Fruit fly (Drosophila melanogaster) whole organism: ENCODE data around the gene Crz.

Experiments
- CG8478 ChIP-seq: fragments of >200 bp; optimal IDR thresholded peaks from 2 replicates; lab custom pipeline; 2018; ENCODE audit warnings: inconsistent platforms
- Dll ChIP-seq: fragments of >200 bp; optimal IDR thresholded peaks from 2 replicates; lab custom pipeline; 2017
- EcR ChIP-seq, 2 experiments: fragments of >200 bp; optimal IDR thresholded peaks; 2 replicates each; lab custom pipeline; 2017; ENCODE audit warnings: missing biosample characterization in 2 of 2, missing genetic modification characterization in 2 of 2, missing genetic modification reagents in 2 of 2
- pan ChIP-seq: fragments of >200 bp; optimal IDR thresholded peaks from 2 replicates; lab custom pipeline; 2017
- psq ChIP-seq: fragments of >200 bp; optimal IDR thresholded peaks from 2 replicates; lab custom pipeline; 2017
- usp ChIP-seq: fragments of >200 bp; optimal IDR thresholded peaks from 2 replicates; lab custom pipeline; 2017; ENCODE audit warnings: missing biosample characterization, missing genetic modification characterization, mixed read lengths

Crz gene

DNA sequence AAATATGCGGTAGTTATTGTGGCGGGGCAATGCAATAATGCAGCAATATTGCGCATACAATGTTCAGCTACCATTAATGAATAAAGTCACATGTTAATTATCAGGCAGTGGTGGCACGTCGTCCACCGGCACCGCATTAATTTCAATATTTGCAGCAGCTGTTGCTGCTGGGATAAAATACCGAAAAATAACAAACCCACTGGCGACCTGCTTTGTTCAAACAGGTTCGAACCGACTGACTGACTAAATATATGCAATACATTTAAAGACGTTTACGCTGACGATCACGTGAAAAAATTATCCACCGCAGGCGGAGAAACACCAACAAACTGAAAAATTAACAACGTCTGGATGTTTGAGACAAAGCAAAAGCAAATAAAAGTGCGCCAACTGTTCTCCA lies 17.2 kb upstream of the Crz start:
- no peak for TF ChIP-seq CG8478 (lab: Kevin White, UChicago)
- no peak for TF ChIP-seq psq (lab: Kevin White, UChicago)
- TF ChIP-seq Dll (lab: Kevin White, UChicago) = no peak
- no peak for TF ChIP-seq usp (GFP tag; lab: Kevin White, UChicago)
- no peak for TF ChIP-seq EcR (GFP tag; optimal IDR thresholded peaks at IDR 0.05; lab: Kevin White, UChicago)
- TF ChIP-seq pan = no peak

DNA sequence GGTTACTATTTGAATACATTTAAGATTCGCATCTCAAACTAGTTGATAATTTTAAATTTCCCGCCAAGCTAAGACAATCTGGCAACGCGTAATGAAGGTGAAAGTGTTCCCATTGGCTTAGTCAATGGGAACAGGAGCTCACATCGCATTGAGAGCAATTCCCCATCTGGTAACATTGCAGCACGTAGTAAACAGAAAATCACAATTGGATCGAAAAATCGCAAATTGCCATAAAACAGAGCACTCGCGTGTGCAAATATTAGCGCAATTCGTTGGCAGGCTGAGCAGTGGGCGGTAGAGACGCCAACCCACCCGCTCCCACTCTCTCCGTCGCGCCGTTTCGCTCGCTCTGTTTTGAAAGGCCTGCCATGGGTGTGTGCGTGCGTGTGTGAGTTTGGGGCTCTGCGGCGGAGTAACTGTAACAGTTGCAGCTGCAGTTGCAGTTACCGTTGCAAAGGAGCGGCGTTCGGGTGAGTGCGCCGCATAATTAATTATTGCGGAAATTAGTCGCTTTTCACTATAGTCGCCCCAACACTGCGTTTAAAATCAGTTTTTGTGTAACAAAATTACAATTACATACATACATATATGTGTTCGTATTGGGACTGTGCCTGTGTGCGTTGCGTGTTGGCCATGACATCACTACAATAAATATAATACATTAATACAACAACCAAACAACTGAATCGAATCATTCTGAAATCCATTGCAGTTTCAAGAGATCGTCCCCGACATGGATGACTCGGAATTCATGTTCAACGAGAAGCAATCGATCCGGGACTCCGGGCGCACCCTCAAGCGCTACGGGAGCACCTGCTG lies 16.4 kb upstream of the Crz start:
- TF ChIP-seq pan (no peak), Dll (lab: Kevin White, UChicago) (no peak), CG8478 (lab: Kevin White, UChicago) (no peak), EcR (GFP tag; optimal IDR thresholded peaks at IDR 0.05; lab: Kevin White, UChicago) (no peak), psq (lab: Kevin White, UChicago) (no peak), usp (GFP tag; lab: Kevin White, UChicago) (no peak)

DNA sequence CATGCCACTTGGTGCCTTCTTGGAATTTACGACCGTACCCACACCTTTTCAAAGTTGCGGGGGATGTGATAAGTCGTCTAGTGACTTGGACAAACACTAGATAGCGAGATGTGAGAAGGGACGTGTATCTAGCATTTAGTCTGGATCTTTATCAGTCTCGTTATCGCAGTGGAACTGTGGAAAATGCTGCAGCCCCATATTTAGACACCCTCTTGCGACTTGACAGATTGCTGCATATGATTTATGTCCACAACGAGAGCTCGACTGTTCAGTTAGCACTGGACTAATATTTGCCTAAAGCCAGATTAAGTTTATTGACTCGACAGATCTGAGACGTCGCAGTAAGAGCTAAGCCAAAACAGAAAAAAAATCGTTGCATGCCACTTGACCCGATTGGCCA lies 14.8 kb upstream of the Crz start:
- TF ChIP-seq Dll (lab: Kevin White, UChicago) (no peak), usp (GFP tag; lab: Kevin White, UChicago) (no peak), psq (lab: Kevin White, UChicago) (no peak), CG8478 (lab: Kevin White, UChicago) (no peak), pan (no peak), EcR (GFP tag; optimal IDR thresholded peaks at IDR 0.05; lab: Kevin White, UChicago) (no peak)

DNA sequence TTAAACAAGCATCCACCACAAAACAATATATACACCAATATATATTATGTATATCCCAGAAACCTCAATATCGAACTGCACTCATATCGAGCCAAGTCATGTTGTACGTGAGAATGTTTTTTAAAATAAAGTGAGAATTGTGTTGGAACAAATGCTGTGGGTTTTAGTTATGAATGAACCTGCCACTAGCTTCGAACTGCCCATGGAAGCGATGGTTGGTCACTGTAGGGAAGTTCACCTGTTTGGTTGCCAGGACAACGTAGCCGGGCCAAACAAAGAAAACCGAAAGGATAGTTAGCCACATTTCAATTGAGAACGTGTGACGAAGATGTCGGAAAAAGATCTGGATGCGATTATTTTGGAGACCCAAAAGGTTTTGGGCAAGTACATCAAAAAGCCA lies 12.5 kb upstream of the Crz start, which contains the start of gene IFT54:
TSS of gene IFT54 (plus strand) at position 301 of the 400 bp plus-strand sequence.
- TF ChIP-seq psq (lab: Kevin White, UChicago) (no peak), CG8478 (lab: Kevin White, UChicago) (no peak), Dll (lab: Kevin White, UChicago) (no peak), usp (GFP tag; lab: Kevin White, UChicago) (no peak)

DNA sequence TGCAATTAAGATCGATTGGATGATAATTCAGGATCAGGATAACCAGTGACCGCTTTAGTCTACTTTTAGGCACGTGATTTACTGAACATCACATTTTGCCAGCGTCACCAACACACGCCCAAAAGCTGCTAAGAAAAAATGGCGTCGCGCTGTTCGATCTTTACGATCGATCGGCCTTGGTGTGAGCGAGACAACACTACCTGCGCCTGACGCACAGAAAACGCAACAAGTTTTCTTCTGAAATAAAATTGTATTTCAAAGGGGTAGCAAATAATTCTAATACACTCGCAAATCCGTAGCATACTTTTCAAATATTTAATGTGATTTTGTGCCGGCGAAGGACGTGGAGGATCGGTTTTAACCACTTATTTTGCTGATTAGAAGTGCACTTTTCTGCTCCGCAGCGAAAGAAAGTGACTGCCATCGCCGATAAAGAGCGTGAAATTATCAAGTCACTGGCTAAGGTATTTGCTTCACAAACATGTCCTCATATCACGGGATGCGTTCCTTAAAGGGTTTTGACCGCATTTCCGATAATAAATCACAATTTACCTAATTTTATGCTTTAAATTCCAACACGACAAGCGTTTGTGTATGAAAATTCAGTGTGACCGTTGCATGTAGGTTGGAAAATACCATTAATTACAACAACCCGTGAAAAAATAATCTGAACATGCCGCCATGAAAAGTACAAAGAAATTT lies 6.5 kb upstream of the Crz start:
- TF ChIP-seq CG8478 (lab: Kevin White, UChicago) = peak; percentile 22
- no peak for TF ChIP-seq EcR (GFP tag; optimal IDR thresholded peaks at IDR 0.05; lab: Kevin White, UChicago)

DNA sequence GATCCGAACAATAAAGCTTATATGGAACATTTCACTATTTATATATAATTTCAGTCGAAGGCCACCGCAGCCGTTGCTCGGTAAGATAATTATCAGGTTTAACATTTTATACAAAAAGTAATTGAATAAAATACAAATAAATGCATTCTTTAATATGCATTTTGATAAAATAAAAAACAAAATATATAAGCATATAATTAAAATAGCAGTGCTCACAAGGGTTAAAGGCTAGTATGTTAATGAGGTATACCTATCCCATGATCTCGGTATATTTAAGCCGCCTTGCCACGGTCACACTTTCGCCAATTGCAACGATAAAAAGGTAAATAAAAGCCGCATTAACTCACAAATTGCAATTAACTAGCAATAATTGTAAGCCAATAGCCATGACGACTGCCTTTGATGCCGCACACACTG lies 5.8 kb upstream of the Crz start, which contains the start of gene Polr2I:
TSS of gene Polr2I (plus strand) at position 289 of the 417 bp plus-strand sequence.
- TF ChIP-seq usp (GFP tag; lab: Kevin White, UChicago) = no peak
- no peak for TF ChIP-seq pan
- no peak for TF ChIP-seq EcR (GFP tag; optimal IDR thresholded peaks at IDR 0.05; lab: Kevin White, UChicago)
- no peak for TF ChIP-seq CG8478 (lab: Kevin White, UChicago)
- TF ChIP-seq psq (lab: Kevin White, UChicago) = no peak
- TF ChIP-seq Dll (lab: Kevin White, UChicago) = no peak

DNA sequence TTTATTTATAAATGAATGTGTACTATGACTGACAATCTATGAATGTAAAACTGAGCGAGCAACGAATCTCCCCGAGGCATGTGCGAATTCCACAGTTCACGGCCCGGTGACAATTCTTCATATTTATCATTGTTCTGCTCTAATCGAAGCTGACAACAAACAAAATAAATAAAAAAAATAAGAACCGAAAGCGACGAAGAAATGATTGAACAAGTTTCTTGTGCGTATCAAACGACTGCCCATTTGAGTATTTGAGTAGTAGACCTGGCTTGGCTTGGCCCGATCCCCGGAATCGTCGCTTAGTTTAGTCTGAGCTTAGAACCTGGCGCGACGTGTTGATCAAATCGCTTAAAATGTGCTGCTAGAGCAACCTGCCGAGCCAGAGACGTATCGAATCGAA lies 4.6 kb upstream of the Crz start, which contains the start of gene CG31321:
TSS of gene CG31321 (plus strand) at position 301 of the 400 bp plus-strand sequence.
- TF ChIP-seq psq (lab: Kevin White, UChicago) (no peak), Dll (lab: Kevin White, UChicago) (no peak), usp (GFP tag; lab: Kevin White, UChicago) (no peak), CG8478 (lab: Kevin White, UChicago) (no peak), pan (no peak), EcR (GFP tag; optimal IDR thresholded peaks at IDR 0.05; lab: Kevin White, UChicago) (no peak)

DNA sequence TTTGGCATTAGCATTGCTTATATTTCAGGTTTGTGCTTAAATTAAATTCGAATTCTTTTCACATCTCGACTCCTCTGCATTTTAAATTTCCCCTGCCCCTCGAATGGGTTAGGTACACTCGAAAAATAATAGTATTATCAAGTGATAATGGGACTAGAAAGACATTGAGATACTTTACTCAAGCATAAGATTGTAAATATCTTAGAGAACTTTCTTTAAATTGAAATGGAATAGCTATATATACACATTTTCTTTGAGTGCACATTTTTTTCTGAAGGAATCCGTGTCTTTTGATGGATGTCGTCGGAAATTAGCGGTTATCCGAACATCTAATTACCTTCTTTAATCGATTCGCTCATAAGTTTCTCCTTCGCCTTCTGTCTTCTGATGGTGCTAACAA lies 3.6 kb upstream of the Crz start:
- TF ChIP-seq usp (GFP tag; lab: Kevin White, UChicago) = no peak
- TF ChIP-seq CG8478 (lab: Kevin White, UChicago) = no peak
- TF ChIP-seq psq (lab: Kevin White, UChicago) = no peak
- no peak for TF ChIP-seq Dll (lab: Kevin White, UChicago)
- no peak for TF ChIP-seq pan
- TF ChIP-seq EcR (GFP tag; optimal IDR thresholded peaks at IDR 0.05; lab: Kevin White, UChicago) = no peak

DNA sequence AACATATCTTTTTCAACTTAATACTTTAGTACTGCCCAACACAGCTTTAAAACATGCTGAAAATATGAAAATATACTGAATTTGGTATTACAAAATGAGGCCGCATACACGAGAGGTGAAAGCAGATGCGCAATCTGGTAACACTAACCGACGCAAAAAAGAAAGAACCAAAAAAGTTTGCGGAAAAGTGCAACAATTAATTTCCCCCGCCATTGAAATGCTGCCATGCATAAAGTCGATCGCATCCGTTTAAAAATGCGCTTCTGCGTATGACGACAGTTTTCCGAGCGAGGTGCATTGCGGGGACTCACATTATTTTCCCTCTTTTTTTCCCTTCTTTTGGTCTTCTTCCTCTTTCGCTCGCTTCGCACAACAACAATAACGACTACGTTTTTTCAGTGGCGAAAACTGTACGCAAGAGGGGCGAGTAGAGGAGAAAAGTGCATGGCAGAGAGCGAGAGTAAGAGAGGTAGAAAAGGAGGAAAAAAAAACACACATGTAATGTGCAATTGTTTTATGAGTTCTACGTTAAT lies 1.3 kb downstream of the Crz start, which contains the start of gene Set8:
TSS of gene Set8 (plus strand) at position 127 of the 533 bp plus-strand sequence.
- TF ChIP-seq pan = no peak
- no peak for TF ChIP-seq EcR (GFP tag; optimal IDR thresholded peaks at IDR 0.05; lab: Kevin White, UChicago)
- TF ChIP-seq psq (lab: Kevin White, UChicago) = no peak
- TF ChIP-seq CG8478 (lab: Kevin White, UChicago) = no peak
- no peak for TF ChIP-seq Dll (lab: Kevin White, UChicago)
- no peak for TF ChIP-seq usp (GFP tag; lab: Kevin White, UChicago)

DNA sequence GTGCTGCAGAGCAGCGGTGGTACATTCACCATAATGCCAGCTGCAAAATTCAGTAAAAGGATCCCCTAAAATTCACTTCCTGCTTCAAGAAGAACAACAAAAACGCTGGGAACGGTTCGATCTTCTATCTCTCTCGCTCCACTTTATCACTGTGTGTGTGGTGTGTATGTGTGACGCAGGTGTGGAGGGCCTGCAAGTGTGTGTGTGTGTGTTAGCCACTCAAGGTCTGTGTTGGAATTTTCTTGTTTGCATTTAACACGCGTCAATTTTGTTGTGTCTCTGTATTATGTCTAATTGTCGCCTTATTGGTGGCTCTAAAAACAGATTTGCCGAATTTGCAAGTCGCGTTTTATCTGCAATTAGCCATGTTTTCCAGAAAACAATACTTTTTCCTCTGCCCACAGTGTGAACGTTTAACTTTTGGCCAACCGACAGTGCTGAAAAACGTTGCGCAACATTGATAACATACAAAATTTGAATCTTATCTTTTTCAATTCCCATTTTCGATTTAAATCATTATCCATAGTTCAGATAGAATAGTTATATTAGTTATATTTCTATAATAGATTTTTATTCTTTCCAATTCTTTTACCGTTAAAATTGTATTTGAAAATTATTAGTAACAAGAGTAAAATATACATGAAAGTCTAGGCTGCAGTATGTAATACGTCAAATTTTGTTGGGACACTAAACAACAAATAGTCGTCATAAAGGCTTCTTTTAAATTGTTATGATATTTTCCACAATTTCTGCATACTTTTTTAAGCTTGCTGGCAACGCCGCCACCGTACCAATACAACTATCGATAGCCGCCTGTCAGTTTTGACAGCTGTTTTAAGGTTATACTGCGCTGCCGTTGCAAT lies 11.8 kb downstream of the Crz start, which contains the start of the genes Afti and ATPsynE:
TSS of gene Afti (minus strand) at position 440 of the 863 bp plus-strand sequence.
TSS of gene ATPsynE (plus strand) at position 698 of the 863 bp plus-strand sequence.
- TF ChIP-seq Dll (lab: Kevin White, UChicago) = no peak
- TF ChIP-seq psq (lab: Kevin White, UChicago) = no peak
- TF ChIP-seq usp (GFP tag; lab: Kevin White, UChicago) = no peak
- TF ChIP-seq CG8478 (lab: Kevin White, UChicago) = peak; percentile 68
- TF ChIP-seq pan = no peak
- no peak for TF ChIP-seq EcR (GFP tag; optimal IDR thresholded peaks at IDR 0.05; lab: Kevin White, UChicago)
